Worm (Caenorhabditis elegans): ENCODE results near the gene ZC412.3.

The ZC412.3 gene

DNA sequence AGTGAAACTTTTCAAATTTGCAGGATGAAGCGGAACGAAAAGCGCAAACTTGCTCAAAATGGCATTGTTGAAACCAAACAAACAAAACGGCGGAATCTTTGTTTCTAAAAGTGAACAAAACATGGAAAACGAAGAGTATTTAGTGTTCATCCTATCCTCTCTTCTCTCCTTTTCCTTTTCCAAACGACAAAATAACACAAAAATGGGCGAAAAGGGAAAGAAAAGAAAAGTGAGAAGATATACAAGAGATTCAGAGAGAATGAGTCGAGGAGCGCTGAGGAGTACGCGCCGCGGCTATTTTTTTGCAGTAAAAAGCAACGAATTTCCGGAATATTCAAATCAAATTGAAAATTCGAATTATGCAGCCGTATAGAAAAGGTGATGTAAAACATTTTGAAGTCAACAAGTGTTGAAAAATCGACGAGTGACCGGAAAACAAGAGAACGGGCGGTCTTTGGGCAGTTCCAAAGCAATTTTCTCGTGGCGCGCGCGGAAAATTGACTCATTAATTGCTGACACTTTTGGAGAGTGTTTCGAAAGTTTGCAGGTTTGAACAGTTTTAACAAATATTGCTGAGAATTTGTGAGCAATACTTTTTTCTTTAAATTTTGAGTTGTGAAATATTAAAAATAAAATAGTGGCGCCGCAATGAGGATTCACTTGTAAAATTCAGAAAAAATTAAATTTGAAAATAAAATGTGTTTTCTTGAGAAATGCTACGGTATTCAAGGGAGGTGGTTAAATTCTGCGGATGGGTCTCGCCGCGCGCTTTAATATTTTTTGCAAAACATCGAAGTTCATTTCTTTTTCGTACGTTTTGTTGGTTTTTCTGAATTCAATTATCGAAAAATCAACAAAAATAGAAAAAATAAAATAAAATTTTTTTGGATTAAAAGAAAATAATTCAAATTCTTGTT, 36.0 kb downstream of the ZC412.3 start:
- TF ChIP-seq B0035.1 (tag; optimal IDR thresholded peaks at IDR 0.05): no peak
- peak; percentile 24 for TF ChIP-seq K12H6.12 (tag; optimal IDR thresholded peaks at IDR 0.05)
- TF ChIP-seq hlh-26 (GFP tag; conservative IDR thresholded peaks at IDR 0.05): no peak
- no peak for TF ChIP-seq mes-4 (tag; optimal IDR thresholded peaks at IDR 0.05)
- TF ChIP-seq rec-8 (tag; optimal IDR thresholded peaks at IDR 0.05): no peak
- no peak for TF ChIP-seq madf-10 (tag; optimal IDR thresholded peaks at IDR 0.05)
- TF ChIP-seq F55B11.4 (tag; optimal IDR thresholded peaks at IDR 0.05; ENCODE audit: borderline replicate concordance, insufficient read depth): no peak
- no peak for TF ChIP-seq ZK185.1 (tag; optimal IDR thresholded peaks at IDR 0.05; ENCODE audit: poor library complexity, severe bottlenecking)
- TF ChIP-seq F33H1.4 (GFP tag; IDR thresholded peaks at IDR 0.05): peak; percentile 69
- TF ChIP-seq snpc-3.4 (tag; optimal IDR thresholded peaks at IDR 0.05): no peak
- peak; percentile 72 for TF ChIP-seq lsl-1 (GFP tag; optimal IDR thresholded peaks at IDR 0.05)
- peak; percentile 51 for TF ChIP-seq tlf-1 (GFP tag; optimal IDR thresholded peaks at IDR 0.05)
- TF ChIP-seq madf-8 (GFP tag; conservative IDR thresholded peaks at IDR 0.05): peak; percentile 72
- TF ChIP-seq repo-1 (tag; optimal IDR thresholded peaks at IDR 0.05): no peak
- 0 out of 2 replicates have a peak, but pooled peaks have one; percentile 21 for TF ChIP-seq dox-1 (GFP tag; IDR thresholded peaks at IDR 0.05)
- peak; percentile 18 for TF ChIP-seq dpl-1 (GFP tag; optimal IDR thresholded peaks at IDR 0.05)
- TF ChIP-seq C06A6.2 (GFP tag; conservative IDR thresholded peaks at IDR 0.05): no peak
- TF ChIP-seq nhr-80 (tag; optimal IDR thresholded peaks at IDR 0.05): no peak
- peak; percentile 63; the same call in 1 of the 2 replicates for TF ChIP-seq Y79H2A.3 (GFP tag; conservative IDR thresholded peaks at IDR 0.05)
- TF ChIP-seq ztf-3 (GFP tag; optimal IDR thresholded peaks at IDR 0.05): no peak
- TF ChIP-seq madf-6 (GFP tag; IDR thresholded peaks at IDR 0.05): peak; percentile 91
- TF ChIP-seq nhr-90 (tag; optimal IDR thresholded peaks at IDR 0.05): no peak
- TF ChIP-seq fkh-3 (tag; optimal IDR thresholded peaks at IDR 0.05): no peak
- TF ChIP-seq gei-17 (GFP tag; optimal IDR thresholded peaks at IDR 0.05): no peak
- TF ChIP-seq somi-1 (GFP tag; optimal IDR thresholded peaks at IDR 0.05): no peak
- TF ChIP-seq pha-4 (tag; optimal IDR thresholded peaks at IDR 0.05): no peak
- TF ChIP-seq B0336.3 (GFP tag; IDR thresholded peaks at IDR 0.05): 0 out of 2 replicates have a peak, but pooled peaks have one; percentile 26
- peak; percentile 55 for TF ChIP-seq ceh-91 (GFP tag; IDR thresholded peaks at IDR 0.05)
- no peak for TF ChIP-seq cebp-1 (GFP tag; IDR thresholded peaks at IDR 0.05)
- TF ChIP-seq cebp-1 (tag; optimal IDR thresholded peaks at IDR 0.05): peak; percentile 25
- no peak for TF ChIP-seq lin-54 (GFP tag; optimal IDR thresholded peaks at IDR 0.05)
- TF ChIP-seq ztf-22 (GFP tag; optimal IDR thresholded peaks at IDR 0.05): no peak
- TF ChIP-seq K11D2.4 (GFP tag; IDR thresholded peaks at IDR 0.05): no peak
- TF ChIP-seq bed-1 (GFP tag; IDR thresholded peaks at IDR 0.05): no peak
- TF ChIP-seq efl-1 (GFP tag; optimal IDR thresholded peaks at IDR 0.05): peak; percentile 88
- no peak for TF ChIP-seq ekl-4 (GFP tag; IDR thresholded peaks at IDR 0.05)
- no peak for TF ChIP-seq lag-1 (GFP tag; IDR thresholded peaks at IDR 0.05)
- TF ChIP-seq nfya-2 (GFP tag; IDR thresholded peaks at IDR 0.05): no peak

DNA sequence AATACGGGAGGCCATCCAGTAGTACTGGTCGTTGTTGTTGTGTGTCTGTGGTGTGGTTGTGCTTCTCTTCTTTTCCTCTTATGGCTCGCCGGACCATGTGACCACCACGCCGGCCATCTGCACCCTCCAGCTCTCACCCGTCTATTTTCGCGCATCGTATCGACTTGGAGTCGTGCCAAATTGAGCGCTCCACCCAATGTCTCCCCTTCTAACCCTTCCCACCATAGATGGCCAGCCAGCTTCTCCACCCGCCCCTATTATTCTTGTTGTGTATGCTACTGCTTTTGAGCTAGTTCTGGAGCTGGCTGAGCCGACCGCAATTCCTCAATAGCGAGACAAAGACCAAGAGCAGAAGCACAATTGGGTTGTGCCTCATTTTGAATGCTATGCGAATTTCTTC, 38.1 kb downstream of the ZC412.3 start:
- TF ChIP-seq madf-3 (GFP tag; IDR thresholded peaks at IDR 0.05) (no peak), hmg-20 (GFP tag; IDR thresholded peaks at IDR 0.05) (no peak), ztf-6 (GFP tag; IDR thresholded peaks at IDR 0.05) (0 out of 2 replicates have a peak, but pooled peaks have one; percentile 21), ztf-26 (tag; optimal IDR thresholded peaks at IDR 0.05) (no peak), nfya-2 (GFP tag; IDR thresholded peaks at IDR 0.05) (no peak), cebp-1 (GFP tag; IDR thresholded peaks at IDR 0.05) (no peak), cebp-1 (tag; optimal IDR thresholded peaks at IDR 0.05) (peak; percentile 40), dpff-1 (tag; optimal IDR thresholded peaks at IDR 0.05) (no peak), hrde-1 (tag; optimal IDR thresholded peaks at IDR 0.05; ENCODE audit: borderline replicate concordance) (no peak), K12H6.12 (tag; optimal IDR thresholded peaks at IDR 0.05) (peak; percentile 27), sptf-2 (GFP tag; optimal IDR thresholded peaks at IDR 0.05) (peak; percentile 21), ztf-25 (GFP tag; IDR thresholded peaks at IDR 0.05) (no peak), bed-2 (GFP tag; IDR thresholded peaks at IDR 0.05) (no peak), ccch-3 (GFP tag; optimal IDR thresholded peaks at IDR 0.05) (no peak), B0035.1 (tag; optimal IDR thresholded peaks at IDR 0.05) (no peak)
